Fruit fly (Drosophila melanogaster): Measurements from ENCODE around the gene CG7382.

The CG7382 gene

dm6 chr2L:5527861-5528260 lies 8.2 kb upstream of the CG7382 start, which contains the start of gene CG31915 (continued):
- TF ChIP-seq vnd (GFP tag; IDR thresholded peaks at IDR 0.05; ENCODE audit: partially characterized antibody) (peak; percentile 73; the same call in 2 of the 3 replicates), ato (GFP tag; IDR thresholded peaks at IDR 0.05; ENCODE audit: partially characterized antibody) (peak; percentile 84), Dll (GFP tag; IDR thresholded peaks at IDR 0.05; ENCODE audit: partially characterized antibody) (peak; percentile 47; the same call in 2 of the 4 replicates), sna (GFP tag; IDR thresholded peaks at IDR 0.05; ENCODE audit: partially characterized antibody) (0 out of 2 replicates have a peak, but pooled peaks have one; percentile 39), YL-1 (GFP tag; optimal IDR thresholded peaks at IDR 0.05) (peak; percentile 21), cato (GFP tag; optimal IDR thresholded peaks at IDR 0.05; ENCODE audit: borderline replicate concordance) (no peak), vvl (GFP tag; IDR thresholded peaks at IDR 0.05) (no peak), sens-2 (GFP tag; IDR thresholded peaks at IDR 0.05) (no peak), MESR4 (GFP tag; optimal IDR thresholded peaks at IDR 0.05) (peak; percentile 54), Hsf (GFP tag; optimal IDR thresholded peaks at IDR 0.05) (no peak), dimm (GFP tag; IDR thresholded peaks at IDR 0.05) (no peak), CG7745 (tag; optimal IDR thresholded peaks at IDR 0.05) (no peak), BEAF-32 (GFP tag; optimal IDR thresholded peaks at IDR 0.05) (peak; percentile 8), CG2199 (GFP tag; IDR thresholded peaks at IDR 0.05) (0 out of 3 replicates have a peak, but pooled peaks have one; percentile 25), E2f2 (GFP tag; IDR thresholded peaks at IDR 0.05) (peak; percentile 91), Dp (GFP tag; optimal IDR thresholded peaks at IDR 0.05) (peak; percentile 87), zen2 (GFP tag; IDR thresholded peaks at IDR 0.05; ENCODE audit: partially characterized antibody) (peak; percentile 61; the same call in 2 of the 3 replicates), nerfin-2 (GFP tag; IDR thresholded peaks at IDR 0.05; ENCODE audit: partially characterized antibody) (peak; percentile 86), tna (GFP tag; IDR thresholded peaks at IDR 0.05; ENCODE audit: partially characterized antibody) (peak; percentile 85), mld (GFP tag; IDR thresholded peaks at IDR 0.05; ENCODE audit: partially characterized antibody) (peak; percentile 68; the same call in 1 of the 3 replicates), GATAe (GFP tag; conservative IDR thresholded peaks at IDR 0.05) (no peak), CG7963 (GFP tag; IDR thresholded peaks at IDR 0.05; ENCODE audit: partially characterized antibody) (peak; percentile 83; the same call in 2 of the 3 replicates), CG34422 (GFP tag; IDR thresholded peaks at IDR 0.05) (peak; percentile 47; the same call in 1 of the 3 replicates), crp (GFP tag; optimal IDR thresholded peaks at IDR 0.05) (peak; percentile 23 to 85), Hr78 (GFP tag; optimal IDR thresholded peaks at IDR 0.05) (peak in 1 of 2 experiments; percentile 81), CG10959 (GFP tag; IDR thresholded peaks at IDR 0.05) (no peak), inv (GFP tag; IDR thresholded peaks at IDR 0.05; ENCODE audit: partially characterized antibody) (peak; percentile 41), ssp (GFP tag; IDR thresholded peaks at IDR 0.05) (no peak), CG14710 (tag; optimal IDR thresholded peaks at IDR 0.05) (peak; percentile 88), hbn (GFP tag; IDR thresholded peaks at IDR 0.05; ENCODE audit: partially characterized antibody) (peak; percentile 51), amos (GFP tag; IDR thresholded peaks at IDR 0.05; ENCODE audit: partially characterized antibody) (peak; percentile 61; the same call in 1 of the 2 replicates), CG15601 (tag; optimal IDR thresholded peaks at IDR 0.05) (no peak), cad (GFP tag; optimal IDR thresholded peaks at IDR 0.05) (peak; percentile 92), CG13287 (GFP tag; IDR thresholded peaks at IDR 0.05; ENCODE audit: partially characterized antibody) (peak; percentile 66), CG33213 (GFP tag; optimal IDR thresholded peaks at IDR 0.05) (no peak), CG16813 (GFP tag; IDR thresholded peaks at IDR 0.05; ENCODE audit: partially characterized antibody) (peak; percentile 69), HLH4C (GFP tag; IDR thresholded peaks at IDR 0.05; ENCODE audit: partially characterized antibody) (peak; percentile 87), CG42726 (GFP tag; IDR thresholded peaks at IDR 0.05; ENCODE audit: partially characterized antibody) (peak; percentile 8; the same call in 1 of the 2 replicates), stwl (tag; optimal IDR thresholded peaks at IDR 0.05) (peak; percentile 72), CG6854 (GFP tag; optimal IDR thresholded peaks at IDR 0.05) (peak; percentile 77), CG6791 (GFP tag; IDR thresholded peaks at IDR 0.05; ENCODE audit: partially characterized antibody) (peak; percentile 89), CG15514 (GFP tag; optimal IDR thresholded peaks at IDR 0.05) (peak; percentile 29), chinmo (GFP tag; IDR thresholded peaks at IDR 0.05; ENCODE audit: partially characterized antibody) (peak; percentile 91), unc-4 (GFP tag; IDR thresholded peaks at IDR 0.05; ENCODE audit: partially characterized antibody) (peak; percentile 25; the same call in 1 of the 2 replicates), twi (tag; optimal IDR thresholded peaks at IDR 0.05) (peak; percentile 8), otp (GFP tag; IDR thresholded peaks at IDR 0.05) (peak; percentile 91)

Data from whole organism, embryonic.